Fruit fly (Drosophila melanogaster) whole organism, embryonic: ENCODE measurements around the gene CG3091.

ENCODE experiments used
- BtbVII ChIP-seq: fragments of 200-800 bp; sonication (Bioruptor generic); optimal IDR thresholded peaks from 3 replicates; lab custom pipeline; 2017; ENCODE audit warnings: missing biosample characterization, mild to moderate bottlenecking, missing genetic modification characterization
- CG10366 ChIP-seq: fragments of 200-800 bp; sonication (Bioruptor generic); IDR thresholded peaks from 2 replicates; pipeline ENCODE4 v1.3.6; 2022; ENCODE audit warnings: missing biosample characterization, missing genetic modification characterization
- CG14667 ChIP-seq: fragments of 200-800 bp; sonication (Bioruptor generic); IDR thresholded peaks from 2 replicates; pipeline ENCODE4 v1.3.6; 2022; ENCODE audit warnings: missing biosample characterization, missing genetic modification characterization
- CG17612 ChIP-seq: fragments of 200-800 bp; sonication (Bioruptor generic); IDR thresholded peaks from 2 replicates; pipeline ENCODE4 v1.3.6; 2022; ENCODE audit warnings: missing biosample characterization, missing genetic modification characterization
- CG18764 ChIP-seq: fragments of 200-800 bp; sonication (Bioruptor generic); optimal IDR thresholded peaks from 3 replicates; lab custom pipeline; 2016; ENCODE audit warnings: missing biosample characterization, missing genetic modification characterization
- CG4424 ChIP-seq: fragments of 200-800 bp; sonication (Bioruptor generic); optimal IDR thresholded peaks from 3 replicates; lab custom pipeline; 2016; ENCODE audit warnings: missing biosample characterization, missing genetic modification characterization
- CG6654 ChIP-seq: fragments of 200-800 bp; sonication (Bioruptor generic); optimal IDR thresholded peaks from 2 replicates; lab custom pipeline; 2017; ENCODE audit warnings: missing biosample characterization, mild to moderate bottlenecking, missing genetic modification characterization
- Dbx ChIP-seq: fragments of 200-800 bp; sonication (Bioruptor generic); IDR thresholded peaks from 3 replicates; pipeline ENCODE4 v1.3.6; 2022; ENCODE audit warnings: missing biosample characterization, missing genetic modification characterization
- Hr51 ChIP-seq, 2 experiments: fragments of 200-800 bp; sonication (Bioruptor generic); optimal IDR thresholded peaks; 2 replicates in 1 of 2; 3 replicates in 1 of 2; lab custom pipeline; 2016 to 2018; ENCODE audit warnings: missing biosample characterization in 2 of 2, missing genetic modification characterization in 2 of 2, mild to moderate bottlenecking in 1 of 2, moderate library complexity in 1 of 2
- Lpt ChIP-seq: fragments of >200 bp; optimal IDR thresholded peaks from 2 replicates; lab custom pipeline; 2018; ENCODE audit warnings: missing biosample characterization, missing genetic modification characterization
- NfI ChIP-seq: fragments of 200-800 bp; sonication (Bioruptor generic); optimal IDR thresholded peaks from 3 replicates; lab custom pipeline; 2018; ENCODE audit warnings: missing biosample characterization, mild to moderate bottlenecking, missing genetic modification characterization, moderate library complexity
- danr ChIP-seq: fragments of 200-800 bp; sonication (Bioruptor generic); IDR thresholded peaks from 2 replicates; pipeline ENCODE4 v1.3.6; 2022; ENCODE audit warnings: missing biosample characterization, missing genetic modification characterization
- disco-r ChIP-seq: fragments of 200-800 bp; sonication (Bioruptor generic); optimal IDR thresholded peaks from 2 replicates; lab custom pipeline; 2016; ENCODE audit warnings: missing biosample characterization, missing genetic modification characterization
- inv ChIP-seq: fragments of 200-800 bp; sonication (Bioruptor generic); IDR thresholded peaks from 2 replicates; pipeline ENCODE4 v1.3.6; 2022; ENCODE audit warnings: missing biosample characterization, missing genetic modification characterization; ENCODE audit not compliant: partially characterized antibody

DNA sequence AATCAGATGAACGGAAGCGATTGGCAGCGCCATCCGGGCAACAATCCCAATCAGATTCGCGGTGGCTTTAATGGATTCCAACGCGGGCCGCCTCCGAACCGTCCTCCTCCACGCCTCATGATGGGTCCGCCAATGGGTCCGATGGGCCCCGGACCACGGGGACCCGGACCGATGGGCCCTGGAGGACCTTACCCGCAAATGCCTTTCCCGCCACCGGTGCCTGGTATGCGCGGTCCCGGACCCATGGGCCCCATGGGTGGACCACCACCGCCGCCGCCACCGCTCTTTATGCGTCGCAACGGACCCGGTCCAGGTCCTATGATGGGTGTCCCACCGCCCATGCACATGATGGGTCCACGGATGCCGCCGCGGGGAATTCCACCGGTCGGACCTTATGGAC, 11.1 kb downstream of the CG3091 start:
- TF ChIP-seq Dbx (no peak), NfI (GFP tag; lab: Kevin White, UChicago) (no peak), CG18764 (GFP tag; lab: Kevin White, UChicago) (no peak), CG4424 (GFP tag; lab: Kevin White, UChicago) (no peak), disco-r (GFP tag; lab: Kevin White, UChicago) (no peak), CG6654 (GFP tag; lab: Kevin White, UChicago) (no peak), inv (no peak), danr (GFP tag; lab: Robert Waterston, UW) (no peak), CG10366 (GFP tag; lab: Robert Waterston, UW) (no peak), CG17612 (no peak), BtbVII (GFP tag; lab: Kevin White, UChicago) (no peak), Lpt (GFP tag; lab: Kevin White, UChicago) (no peak), CG14667 (GFP tag; lab: Robert Waterston, UW) (no peak), Hr51 (GFP tag; optimal IDR thresholded peaks at IDR 0.05; lab: Kevin White, UChicago) (no peak)
